Worm (Caenorhabditis elegans) whole organism, mixed stage, embryonic: Measurements from ENCODE around the gene Y57A10C.10.

Source experiments
- lin-13 ChIP-seq: fragments of 150-350 bp; optimal IDR thresholded peaks from 2 replicates; lab custom pipeline; 2014; ENCODE audit warnings: missing biosample characterization, missing genetic modification characterization
- unc-62 ChIP-seq: fragments of 150-350 bp; optimal IDR thresholded peaks from 2 replicates; lab custom pipeline; 2014; ENCODE audit warnings: missing biosample characterization, missing genetic modification reagents, missing genetic modification characterization

DNA sequence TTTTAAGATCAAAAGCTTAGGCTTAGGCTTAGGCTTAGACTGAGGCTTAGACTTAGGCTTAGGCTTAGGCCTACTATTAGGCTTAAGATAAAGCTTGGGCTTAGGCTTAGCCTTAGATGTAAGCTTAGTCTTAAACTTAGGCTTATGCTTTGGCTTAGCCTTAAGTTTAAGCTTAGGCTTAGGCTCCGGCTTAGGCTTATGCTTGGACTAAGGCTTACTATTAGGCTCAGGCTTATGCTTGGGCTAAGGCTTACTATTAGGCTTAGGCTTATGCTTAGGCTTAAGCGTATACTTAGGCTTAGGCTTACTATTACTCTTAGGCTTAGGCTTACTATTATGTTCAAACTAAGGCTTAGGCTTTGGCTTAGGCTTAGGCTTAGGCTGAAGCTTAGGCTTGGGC lies 4.3 kb downstream of the Y57A10C.10 start:
- TF ChIP-seq unc-62 (GFP tag; lab: Kevin White, UChicago) (no peak), lin-13 (tag; lab: Kevin White, UChicago) (no peak)
